Fruit fly (Drosophila melanogaster): ENCODE measurements around the gene Rrp5.
A peak's percentile ranks its signal among the peaks of the same experiment; 100 is the strongest.

Rrp5 gene

DNA sequence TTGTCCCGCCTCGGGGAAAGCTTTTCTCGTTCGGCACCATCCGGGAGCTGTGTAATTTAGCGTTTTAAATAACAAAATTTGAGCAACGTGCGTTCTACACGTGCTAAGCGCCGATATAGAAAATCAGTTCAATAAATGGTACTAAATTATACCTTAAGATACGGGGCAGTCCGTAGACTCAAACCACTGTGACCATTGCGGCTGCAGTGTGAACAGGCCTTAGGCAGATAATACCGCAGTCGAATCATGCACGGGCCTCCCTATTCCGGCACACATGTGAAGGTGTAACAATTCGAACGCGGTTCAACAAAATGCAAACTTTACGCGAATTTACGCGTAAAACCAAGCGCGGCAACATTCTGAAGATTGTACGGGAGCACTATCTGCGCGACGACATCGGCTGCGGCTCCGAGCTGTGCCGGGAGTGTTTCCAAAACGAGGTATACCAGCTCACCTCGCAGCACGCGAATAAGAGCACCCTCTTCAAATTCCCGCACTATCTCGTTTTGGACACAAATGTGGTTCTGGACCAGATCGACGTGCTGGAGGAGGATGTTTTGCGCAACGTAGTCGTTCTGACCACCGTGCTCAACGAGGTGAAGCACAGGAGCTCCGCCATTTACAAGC, at the start of gene Rrp5, which contains the start of gene Dis3:
TSS of gene Rrp5 (minus strand) at position 135 of the 627 bp plus-strand sequence.
TSS of gene Dis3 (plus strand) at position 252 of the 627 bp plus-strand sequence.
- no peak for TF ChIP-seq CG17801 (GFP tag; optimal IDR thresholded peaks at IDR 0.05; ENCODE audit: partially characterized antibody)

dm6 chr3R:24376565-24376964, 43.4 kb upstream of the Rrp5 start, which contains the start of gene CG33342:
CG33342 (plus strand) TSS chr3R:24376865.
- TF ChIP-seq CG17801 (GFP tag; optimal IDR thresholded peaks at IDR 0.05; ENCODE audit: partially characterized antibody) = no peak

DNA sequence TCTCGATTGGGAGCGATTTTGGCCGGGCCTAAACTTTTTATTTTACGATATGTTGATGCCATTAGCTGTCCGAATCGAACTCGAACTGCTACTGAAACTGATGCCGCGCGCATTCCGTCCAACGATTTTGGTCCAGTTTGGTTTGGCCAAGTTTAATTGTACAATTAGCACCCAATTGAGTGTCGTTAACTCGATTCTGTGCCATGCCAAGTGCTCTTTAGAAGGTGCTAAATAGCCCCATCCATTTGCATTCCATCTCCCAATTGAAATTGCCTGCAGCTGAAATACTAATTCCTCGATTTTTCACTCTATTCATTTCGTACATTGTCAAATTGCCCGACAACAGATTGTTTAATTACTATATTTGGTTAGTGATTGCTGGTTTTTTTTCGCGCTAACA, 42.4 kb upstream of the Rrp5 start, which contains the start of gene CG17781:
TSS of gene CG17781 (minus strand) at position 101 of the 400 bp plus-strand sequence.
- TF ChIP-seq CG17801 (GFP tag; optimal IDR thresholded peaks at IDR 0.05; ENCODE audit: partially characterized antibody) = no peak

DNA sequence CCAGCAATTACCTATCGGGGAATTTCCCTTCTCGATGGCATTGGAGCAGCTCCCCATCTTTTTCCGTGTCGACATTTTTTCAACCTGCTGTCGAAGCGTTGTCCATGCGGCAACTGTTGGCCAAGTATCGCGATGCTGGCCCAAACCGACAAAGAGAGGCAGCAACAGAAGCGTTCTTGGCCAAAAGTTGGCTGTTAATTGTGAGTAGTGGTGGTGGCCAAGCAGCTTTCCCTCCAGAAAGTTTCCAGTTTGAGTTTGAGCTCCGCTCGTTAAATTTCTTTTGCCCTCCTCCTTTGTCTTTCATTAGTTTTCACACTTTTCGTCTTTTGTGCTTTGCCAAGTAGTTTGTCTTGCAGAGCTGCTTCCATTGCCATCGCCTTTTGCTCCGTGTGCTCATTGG, 39.5 kb upstream of the Rrp5 start, which contains the start of gene CG17782:
TSS of gene CG17782 (minus strand) at position 101 of the 400 bp plus-strand sequence.
- TF ChIP-seq CG17801 (GFP tag; optimal IDR thresholded peaks at IDR 0.05; ENCODE audit: partially characterized antibody) = no peak

DNA sequence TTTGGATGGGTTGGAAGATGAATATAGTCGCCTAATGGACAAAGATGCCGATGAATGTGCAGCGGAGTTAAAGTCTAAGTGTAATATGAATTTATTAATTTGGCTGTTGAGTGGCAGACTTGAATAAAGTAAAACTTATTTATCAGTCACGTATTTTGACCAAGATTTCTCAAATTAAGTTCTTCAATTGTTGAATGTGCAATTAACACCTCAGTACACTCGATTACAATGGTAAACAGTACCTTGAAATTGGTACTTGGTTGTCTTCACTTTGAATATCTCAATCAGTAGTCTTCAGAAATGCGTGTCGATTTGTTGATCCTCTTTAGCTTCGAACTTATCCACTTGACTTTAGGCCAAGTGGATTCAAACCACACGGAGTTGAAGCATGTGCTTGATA, 36.2 kb upstream of the Rrp5 start, which contains the start of gene CG13614:
TSS of gene CG13614 (plus strand) at position 301 of the 400 bp plus-strand sequence.
- no peak for TF ChIP-seq CG17801 (GFP tag; optimal IDR thresholded peaks at IDR 0.05; ENCODE audit: partially characterized antibody)

DNA sequence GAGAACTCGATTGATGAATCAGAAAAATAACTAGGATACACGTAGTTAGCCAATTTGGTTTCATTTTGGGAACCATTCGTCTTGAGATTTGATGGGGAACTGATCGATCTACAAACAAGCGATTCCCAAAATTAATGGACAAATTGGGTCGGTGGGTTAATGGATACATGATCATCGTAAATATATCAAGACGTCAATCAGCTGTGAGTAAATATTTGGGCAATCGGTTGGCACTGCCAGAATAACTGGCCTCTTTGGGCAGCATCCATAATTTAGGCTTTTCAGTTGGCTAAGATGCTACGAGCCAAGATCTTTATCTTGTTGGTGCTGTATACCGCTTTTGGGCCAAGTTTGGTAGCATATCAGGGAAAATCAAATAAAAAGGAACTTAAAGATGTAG, 34.9 kb upstream of the Rrp5 start, which contains the start of the genes CG42812 and CG33341:
TSS of gene CG42812 (minus strand) at position 101 of the 400 bp plus-strand sequence.
TSS of gene CG33341 (plus strand) at position 295 of the 400 bp plus-strand sequence.
- no peak for TF ChIP-seq CG17801 (GFP tag; optimal IDR thresholded peaks at IDR 0.05; ENCODE audit: partially characterized antibody)

- no peak for TF ChIP-seq CG17801 (GFP tag; optimal IDR thresholded peaks at IDR 0.05; ENCODE audit: partially characterized antibody)
Measured at dm6 chr3R:24367120-24367519, 34.0 kb upstream of the Rrp5 start, which contains the start of gene CG42811. CG42811 (minus strand) TSS chr3R:24367220.

- no peak for TF ChIP-seq CG17801 (GFP tag; optimal IDR thresholded peaks at IDR 0.05; ENCODE audit: partially characterized antibody)
Measured at dm6 chr3R:24364880-24365604, 31.9 kb upstream of the Rrp5 start, which contains the start of the genes CG17784 and CG13613. CG17784 (minus strand) TSS chr3R:24364980. CG13613 (plus strand) TSS chr3R:24365554.

DNA sequence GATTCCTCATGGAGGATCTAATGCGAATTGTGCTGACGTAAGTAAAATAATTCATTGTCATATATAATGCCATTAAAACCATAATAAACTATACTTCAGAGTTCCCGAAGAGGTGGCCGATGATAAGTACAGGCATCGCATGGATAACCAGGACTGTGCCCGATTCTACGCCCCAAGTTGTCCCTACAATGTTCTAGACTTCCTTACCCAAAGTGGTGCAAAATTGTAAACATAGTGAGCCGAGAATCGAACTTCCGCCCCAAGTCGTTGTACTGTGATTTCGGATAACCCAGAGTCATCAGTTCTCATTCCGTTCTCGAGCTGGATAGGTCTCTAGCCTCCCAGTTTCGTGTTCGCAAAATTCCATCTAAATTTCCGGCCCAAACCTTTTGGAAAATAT, 29.7 kb upstream of the Rrp5 start, which contains the start of gene CG33340:
TSS of gene CG33340 (plus strand) at position 301 of the 400 bp plus-strand sequence.
- no peak for TF ChIP-seq CG17801 (GFP tag; optimal IDR thresholded peaks at IDR 0.05; ENCODE audit: partially characterized antibody)

- no peak for TF ChIP-seq CG17801 (GFP tag; optimal IDR thresholded peaks at IDR 0.05; ENCODE audit: partially characterized antibody)
Measured at dm6 chr3R:24361583-24361982, 28.5 kb upstream of the Rrp5 start, which contains the start of the genes CG5762 and CG33339. CG5762 (minus strand) TSS chr3R:24361683. CG33339 (plus strand) TSS chr3R:24361847.

- TF ChIP-seq CG17801 (GFP tag; optimal IDR thresholded peaks at IDR 0.05; ENCODE audit: partially characterized antibody) = no peak
Measured at dm6 chr3R:24359957-24360356, 26.8 kb upstream of the Rrp5 start, which contains the start of gene CG18528. CG18528 (minus strand) TSS chr3R:24360144.

- no peak for TF ChIP-seq CG17801 (GFP tag; optimal IDR thresholded peaks at IDR 0.05; ENCODE audit: partially characterized antibody)
Measured at dm6 chr3R:24357698-24358097, 24.6 kb upstream of the Rrp5 start, which contains the start of gene Golgin84. Golgin84 (minus strand) TSS chr3R:24357938.

DNA sequence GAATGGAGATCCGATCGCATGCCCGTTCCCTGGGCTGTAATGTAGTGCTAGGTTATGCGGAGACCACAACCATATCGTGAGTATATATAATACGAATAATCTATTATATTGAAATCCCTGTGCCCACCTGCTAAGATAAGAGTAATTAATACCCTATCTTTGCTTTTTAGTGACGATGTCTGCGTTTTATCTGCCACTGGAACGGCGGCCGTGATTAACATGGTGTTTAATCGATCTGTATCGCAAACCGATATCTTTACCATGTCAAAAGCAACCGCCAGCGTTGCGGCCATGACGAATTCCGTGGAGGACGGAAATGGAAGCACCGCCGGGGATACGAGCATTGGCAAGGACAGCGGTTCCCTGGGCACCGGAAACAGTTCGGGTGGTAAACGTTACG, 20.3 kb upstream of the Rrp5 start:
- no peak for TF ChIP-seq CG17801 (GFP tag; optimal IDR thresholded peaks at IDR 0.05; ENCODE audit: partially characterized antibody)

DNA sequence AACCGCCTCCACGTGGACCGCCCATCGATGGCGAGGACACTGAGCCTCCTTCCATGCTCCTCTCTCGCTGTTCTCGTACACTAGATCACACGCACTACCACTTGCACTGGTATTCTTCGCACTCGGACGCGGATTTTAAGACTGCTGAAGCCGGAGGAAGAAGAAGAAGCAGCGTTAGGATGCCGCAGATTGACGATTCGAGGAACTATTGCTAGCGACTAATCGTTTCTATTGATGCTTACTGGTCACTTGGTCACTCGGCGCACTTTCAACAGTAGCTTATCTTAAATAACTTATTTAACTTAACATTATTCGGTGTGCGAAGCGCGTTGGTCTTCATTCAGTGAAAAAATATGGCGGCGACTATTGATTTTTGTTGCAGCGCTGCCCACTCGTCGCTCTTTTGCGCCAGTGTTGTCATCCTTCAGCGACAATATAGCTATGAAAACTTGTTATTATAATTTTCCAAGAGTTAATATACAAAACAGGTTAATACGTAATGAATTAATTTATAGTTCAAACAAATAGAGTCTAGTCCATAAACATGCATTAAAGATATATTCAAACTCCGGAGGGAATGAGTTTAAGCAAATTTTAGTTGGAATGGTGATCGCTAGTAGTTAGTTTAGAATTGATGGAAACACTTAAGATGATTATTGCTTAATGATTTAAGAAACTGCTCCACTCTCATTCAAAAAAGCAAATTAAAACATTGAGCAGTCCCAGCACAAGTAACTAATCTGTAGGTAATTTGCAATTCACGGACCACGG, 15.5 kb upstream of the Rrp5 start, which contains the start of the genes CG5746 and CG6454:
TSS of gene CG5746 (minus strand) at position 372 of the 771 bp plus-strand sequence.
TSS of gene CG6454 (plus strand) at position 763 of the 771 bp plus-strand sequence.
- TF ChIP-seq CG17801 (GFP tag; optimal IDR thresholded peaks at IDR 0.05; ENCODE audit: partially characterized antibody) = peak; percentile 28

Data from ovary, adult (tissue).